Worm (Caenorhabditis elegans) whole organism, late embryonic: ENCODE data around the gene Y55B1AR.2.

Experiments used
- C38D4.7 ChIP-seq: fragments of 200-800 bp; sonication (Bioruptor generic); optimal IDR thresholded peaks from 2 replicates; lab custom pipeline; 2018; ENCODE audit warnings: mild to moderate bottlenecking, missing genetic modification characterization, moderate library complexity, missing compliant biosample characterization
- ceh-48 ChIP-seq: sonication (generic microtip); optimal IDR thresholded peaks from 2 replicates; lab custom pipeline; 2016; ENCODE audit warnings: missing genetic modification characterization, inconsistent platforms, missing compliant biosample characterization
- ceh-9 ChIP-seq: sonication (generic microtip); optimal IDR thresholded peaks from 2 replicates; lab custom pipeline; 2016; ENCODE audit warnings: mild to moderate bottlenecking, missing genetic modification characterization, inconsistent platforms, missing compliant biosample characterization
- ets-4 ChIP-seq: sonication (generic microtip); optimal IDR thresholded peaks from 2 replicates; lab custom pipeline; 2016; ENCODE audit warnings: missing genetic modification characterization, missing compliant biosample characterization
- hlh-6 ChIP-seq: sonication (generic microtip); optimal IDR thresholded peaks from 2 replicates; lab custom pipeline; 2016; ENCODE audit warnings: missing genotype, missing genetic modification characterization, missing compliant biosample characterization
- nhr-11 ChIP-seq: fragments of 150-350 bp; optimal IDR thresholded peaks from 2 replicates; lab custom pipeline; 2014; ENCODE audit warnings: missing biosample characterization, missing genetic modification characterization
- npax-4 ChIP-seq: sonication (generic microtip); optimal IDR thresholded peaks from 2 replicates; lab custom pipeline; 2016; ENCODE audit warnings: missing genetic modification characterization, missing compliant biosample characterization
- pax-1 ChIP-seq: fragments of 150-350 bp; optimal IDR thresholded peaks from 2 replicates; lab custom pipeline; 2014; ENCODE audit warnings: missing biosample characterization, missing genetic modification characterization
- pha-4 ChIP-seq: fragments of 150-350 bp; optimal IDR thresholded peaks from 2 replicates; lab custom pipeline; 2018; ENCODE audit warnings: missing biosample characterization, missing genetic modification reagents, missing genetic modification characterization

DNA sequence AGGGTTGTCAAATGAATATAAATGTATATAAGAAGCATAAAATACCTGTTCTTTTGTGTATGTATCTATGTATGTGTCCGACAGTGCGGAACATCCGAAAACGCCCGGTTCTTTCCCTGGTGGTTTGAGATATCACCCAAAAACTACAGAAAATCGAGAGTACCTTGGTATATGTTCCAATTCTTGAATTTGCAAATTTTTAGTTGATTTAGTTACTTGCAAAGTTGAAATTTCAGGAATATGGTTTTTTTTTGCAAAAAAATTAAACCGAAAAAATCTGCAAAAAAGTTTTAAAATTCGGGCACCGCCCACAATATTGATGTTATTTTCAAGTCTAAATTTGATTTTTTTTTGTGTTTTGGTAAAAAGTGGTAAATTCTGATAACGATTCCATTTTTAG, 18.9 kb upstream of the Y55B1AR.2 start, which contains the start of gene T19C3.2:
- TF ChIP-seq ceh-9 (tag; lab: Kevin White, UChicago) (no peak), nhr-11 (tag; lab: Kevin White, UChicago) (no peak), ets-4 (tag; lab: Kevin White, UChicago) (no peak), C38D4.7 (GFP tag; lab: Kevin White, UChicago) (no peak), hlh-6 (no peak), npax-4 (tag; lab: Kevin White, UChicago) (no peak), ceh-48 (no peak), pax-1 (tag; lab: Kevin White, UChicago) (no peak), pha-4 (tag; lab: Kevin White, UChicago) (no peak)
